Fruit fly (Drosophila melanogaster) whole organism: ENCODE results near the gene Syx5.

Source experiments
- CG8478 ChIP-seq: fragments of >200 bp; optimal IDR thresholded peaks from 2 replicates; lab custom pipeline; 2018; ENCODE audit warnings: inconsistent platforms
- Dll ChIP-seq: fragments of >200 bp; optimal IDR thresholded peaks from 2 replicates; lab custom pipeline; 2017
- EcR ChIP-seq, 2 experiments: fragments of >200 bp; optimal IDR thresholded peaks; 2 replicates each; lab custom pipeline; 2017; ENCODE audit warnings: missing biosample characterization in 2 of 2, missing genetic modification characterization in 2 of 2, missing genetic modification reagents in 2 of 2
- pan ChIP-seq: fragments of >200 bp; optimal IDR thresholded peaks from 2 replicates; lab custom pipeline; 2017
- psq ChIP-seq: fragments of >200 bp; optimal IDR thresholded peaks from 2 replicates; lab custom pipeline; 2017
- usp ChIP-seq: fragments of >200 bp; optimal IDR thresholded peaks from 2 replicates; lab custom pipeline; 2017; ENCODE audit warnings: missing biosample characterization, missing genetic modification characterization, mixed read lengths

Gene Syx5

DNA sequence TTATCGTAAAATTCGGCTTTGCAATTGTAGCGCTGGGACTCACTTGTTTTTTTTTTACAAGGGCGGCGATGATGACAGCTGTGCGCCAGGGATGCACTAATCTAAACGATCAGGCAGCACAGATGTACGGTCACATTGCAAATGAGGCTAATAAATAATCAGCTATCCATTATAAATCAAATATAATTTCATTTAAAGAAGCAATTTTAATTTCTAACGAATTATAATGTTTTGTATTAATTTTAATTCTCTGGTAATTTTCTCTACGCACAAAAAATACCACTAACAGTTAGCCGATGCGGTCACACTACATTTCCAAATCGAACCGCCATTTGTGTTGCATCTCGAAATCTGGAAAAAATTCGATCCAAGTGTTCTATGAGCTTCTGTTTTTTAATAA is 3.5 kb downstream of the Syx5 start, which contains the start of the genes cni and fzy:
Gene cni, minus strand, starts transcription at position 79 of the 400 bp plus-strand sequence.
Gene fzy, plus strand, starts transcription at position 309 of the 400 bp plus-strand sequence.
- no peak for TF ChIP-seq usp (GFP tag; lab: Kevin White, UChicago)
- TF ChIP-seq Dll (lab: Kevin White, UChicago): no peak
- TF ChIP-seq CG8478 (lab: Kevin White, UChicago): no peak
- TF ChIP-seq psq (lab: Kevin White, UChicago): no peak
- TF ChIP-seq EcR (GFP tag; optimal IDR thresholded peaks at IDR 0.05; lab: Kevin White, UChicago): no peak
- TF ChIP-seq pan: no peak

DNA sequence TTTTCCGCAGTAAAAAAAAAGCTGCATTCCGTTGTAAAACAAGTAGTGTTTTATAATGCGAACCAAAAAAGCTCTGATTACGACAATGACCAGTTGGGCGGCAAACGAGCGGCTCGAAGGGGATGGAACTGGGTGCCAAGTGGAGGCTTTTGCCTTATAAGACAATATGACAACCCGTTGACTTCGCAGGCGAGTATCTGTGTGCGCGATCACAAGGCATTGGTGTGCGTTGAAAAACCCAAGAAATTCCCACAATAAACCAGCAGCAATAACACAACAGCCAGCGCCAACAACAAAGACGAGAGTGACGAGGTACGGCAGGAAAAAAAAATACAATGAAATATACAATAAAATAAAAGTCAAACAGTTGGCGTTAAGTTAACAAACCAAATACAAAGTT is 7.9 kb downstream of the Syx5 start:
- no peak for TF ChIP-seq Dll (lab: Kevin White, UChicago)
- TF ChIP-seq CG8478 (lab: Kevin White, UChicago): no peak
- no peak for TF ChIP-seq EcR (GFP tag; optimal IDR thresholded peaks at IDR 0.05; lab: Kevin White, UChicago)
- no peak for TF ChIP-seq usp (GFP tag; lab: Kevin White, UChicago)
- no peak for TF ChIP-seq psq (lab: Kevin White, UChicago)

DNA sequence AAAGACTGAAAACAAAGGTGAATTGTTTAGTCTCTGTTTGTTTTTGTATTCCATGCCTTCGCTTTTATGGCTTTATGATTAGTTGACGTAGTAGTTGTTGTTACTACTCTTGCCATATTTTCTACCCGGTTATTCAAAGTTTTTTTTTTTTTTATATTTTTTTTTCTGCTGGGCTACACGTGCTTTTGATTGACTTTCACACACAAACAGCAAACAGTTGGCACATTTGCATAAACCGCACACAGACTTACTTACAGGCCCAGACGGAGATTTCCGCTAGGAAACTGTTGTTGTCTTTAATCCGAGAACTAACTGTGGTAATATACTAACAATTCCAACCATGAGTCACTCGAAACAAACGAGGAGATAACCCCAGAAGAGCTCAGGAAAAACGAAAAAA is 8.7 kb downstream of the Syx5 start:
- TF ChIP-seq CG8478 (lab: Kevin White, UChicago) (no peak), usp (GFP tag; lab: Kevin White, UChicago) (no peak), psq (lab: Kevin White, UChicago) (no peak), EcR (GFP tag; optimal IDR thresholded peaks at IDR 0.05; lab: Kevin White, UChicago) (no peak), Dll (lab: Kevin White, UChicago) (no peak), pan (no peak)

DNA sequence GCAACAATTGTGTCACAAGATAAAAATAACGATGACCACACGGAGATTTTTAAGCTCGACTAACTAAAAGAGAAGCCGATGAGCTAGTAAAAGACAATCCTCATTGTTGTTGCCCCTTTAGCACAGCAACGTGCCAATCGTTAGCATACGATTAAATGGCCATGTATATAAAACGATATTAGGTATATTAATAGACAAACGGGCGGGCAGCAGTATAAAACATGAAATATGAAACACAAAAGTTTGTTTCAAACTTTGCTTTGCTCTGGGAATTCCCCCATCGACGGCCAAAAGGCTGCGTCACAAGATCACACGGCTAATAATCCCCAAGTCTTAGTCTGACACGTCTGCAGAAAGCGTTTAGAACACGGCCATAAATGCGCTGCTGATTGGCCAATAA is 9.3 kb downstream of the Syx5 start:
- TF ChIP-seq usp (GFP tag; lab: Kevin White, UChicago) (no peak), Dll (lab: Kevin White, UChicago) (no peak), pan (no peak), EcR (GFP tag; optimal IDR thresholded peaks at IDR 0.05; lab: Kevin White, UChicago) (no peak)

dm6 chr2L:16317131-16317530 is 10.0 kb downstream of the Syx5 start:
- TF ChIP-seq Dll (lab: Kevin White, UChicago) (no peak), pan (no peak), EcR (GFP tag; optimal IDR thresholded peaks at IDR 0.05; lab: Kevin White, UChicago) (no peak), usp (GFP tag; lab: Kevin White, UChicago) (no peak), psq (lab: Kevin White, UChicago) (no peak), CG8478 (lab: Kevin White, UChicago) (no peak)

DNA sequence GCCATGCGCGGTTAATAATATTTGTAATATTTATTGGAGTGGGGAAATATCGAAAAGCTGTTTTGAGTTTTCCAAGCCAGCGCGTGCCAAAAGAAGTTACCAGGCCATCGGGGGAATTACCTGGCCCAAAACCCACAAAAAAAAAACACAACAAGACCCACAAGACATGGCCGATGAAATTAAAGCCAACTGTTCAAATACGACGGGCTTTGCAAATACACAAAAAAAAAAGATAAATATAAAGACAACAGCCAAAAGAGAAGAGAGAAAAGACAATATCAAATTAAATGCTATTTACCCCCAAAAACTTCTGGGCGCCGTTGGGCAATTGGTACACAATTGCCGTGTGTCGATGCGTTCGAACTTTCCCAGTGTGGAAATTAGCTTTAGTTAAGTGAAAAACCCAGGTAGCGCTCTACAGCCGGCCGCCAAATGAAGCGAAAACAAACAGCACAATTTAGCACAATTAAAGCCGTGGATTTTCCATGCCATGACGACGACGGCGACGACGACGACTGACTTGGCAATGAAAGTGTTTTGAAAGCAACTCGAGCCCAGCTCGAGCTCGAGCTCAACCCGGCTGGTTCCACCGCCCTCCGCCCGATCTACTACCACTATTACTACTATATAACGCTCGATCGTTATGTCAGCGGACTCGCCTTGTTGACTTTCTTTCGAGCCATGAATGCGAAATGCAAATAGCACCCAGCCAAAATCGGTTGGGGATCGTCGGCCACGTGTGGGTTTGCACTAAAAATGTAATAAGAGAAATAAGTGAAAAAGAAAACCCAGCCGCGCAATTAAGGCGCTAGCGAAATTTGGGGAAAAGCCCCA is 10.8 kb downstream of the Syx5 start:
- TF ChIP-seq pan (no peak), CG8478 (lab: Kevin White, UChicago) (no peak), psq (lab: Kevin White, UChicago) (no peak), EcR (GFP tag; optimal IDR thresholded peaks at IDR 0.05; lab: Kevin White, UChicago) (no peak), usp (GFP tag; lab: Kevin White, UChicago) (no peak), Dll (lab: Kevin White, UChicago) (no peak)

dm6 chr2L:16319743-16320142 is 12.6 kb downstream of the Syx5 start:
- TF ChIP-seq psq (lab: Kevin White, UChicago): no peak
- no peak for TF ChIP-seq pan
- TF ChIP-seq CG8478 (lab: Kevin White, UChicago): no peak
- no peak for TF ChIP-seq Dll (lab: Kevin White, UChicago)
- no peak for TF ChIP-seq EcR (GFP tag; optimal IDR thresholded peaks at IDR 0.05; lab: Kevin White, UChicago)
- no peak for TF ChIP-seq usp (GFP tag; lab: Kevin White, UChicago)

DNA sequence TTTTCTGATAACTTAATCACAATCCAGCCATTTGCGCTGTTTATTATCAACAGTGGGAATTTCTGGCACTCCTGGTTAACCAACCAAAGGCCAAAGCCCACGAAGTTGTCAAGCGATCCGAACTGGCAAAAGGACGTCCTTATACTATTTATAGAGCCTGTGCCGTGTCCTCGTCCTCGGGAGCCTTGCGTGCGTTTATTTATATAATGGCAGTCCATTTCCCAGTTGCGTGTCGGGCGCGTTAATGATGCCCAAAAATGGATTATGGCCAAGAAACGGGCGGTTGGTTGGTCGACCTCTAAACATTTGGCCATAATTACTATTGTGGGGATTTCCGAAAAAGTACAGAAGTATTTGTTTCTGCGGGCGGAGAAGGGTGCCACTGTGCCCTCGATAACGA is 13.3 kb downstream of the Syx5 start:
- TF ChIP-seq pan (no peak), CG8478 (lab: Kevin White, UChicago) (no peak)

- TF ChIP-seq usp (GFP tag; lab: Kevin White, UChicago): no peak
- TF ChIP-seq psq (lab: Kevin White, UChicago): no peak
These were observed 14.1 kb downstream of the Syx5 start for dm6 chr2L:16321209-16321608.

DNA sequence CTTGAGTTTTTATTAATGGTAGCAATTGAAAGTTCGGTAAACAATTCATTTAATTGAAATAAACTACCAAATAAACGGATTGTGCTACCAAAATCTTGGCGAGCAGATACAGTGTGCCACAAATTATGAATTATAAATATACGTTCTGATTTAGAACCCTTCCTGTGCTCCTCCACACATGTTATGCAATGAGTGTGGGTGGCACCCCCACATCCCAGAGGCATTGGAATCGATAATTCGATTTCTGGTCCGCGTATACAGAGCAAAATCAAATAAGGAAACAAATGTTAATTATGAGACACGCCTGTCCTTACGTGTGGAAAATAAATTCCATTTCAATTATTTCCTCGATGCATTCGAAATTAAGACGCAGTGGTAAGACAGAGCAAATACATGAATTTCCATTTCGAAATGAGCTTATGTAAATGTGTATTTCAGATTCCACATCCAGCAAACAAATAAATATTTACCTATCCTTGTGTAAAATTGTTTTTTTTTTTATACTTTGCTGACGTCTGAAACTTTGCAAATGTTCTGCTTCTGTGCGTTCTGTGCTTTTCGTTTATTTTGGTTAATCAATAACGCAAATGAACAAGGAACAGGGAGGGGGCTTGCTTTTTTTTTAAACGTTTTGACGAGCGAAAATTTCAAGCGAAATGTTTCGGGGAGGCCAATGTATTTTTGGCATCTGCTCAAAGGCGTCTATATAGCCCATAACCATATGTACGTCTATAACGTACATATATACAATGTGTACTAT is 14.9 kb downstream of the Syx5 start:
- TF ChIP-seq EcR (GFP tag; optimal IDR thresholded peaks at IDR 0.05; lab: Kevin White, UChicago): no peak
- no peak for TF ChIP-seq usp (GFP tag; lab: Kevin White, UChicago)
- no peak for TF ChIP-seq CG8478 (lab: Kevin White, UChicago)
- TF ChIP-seq pan: no peak
- no peak for TF ChIP-seq Dll (lab: Kevin White, UChicago)
- no peak for TF ChIP-seq psq (lab: Kevin White, UChicago)

DNA sequence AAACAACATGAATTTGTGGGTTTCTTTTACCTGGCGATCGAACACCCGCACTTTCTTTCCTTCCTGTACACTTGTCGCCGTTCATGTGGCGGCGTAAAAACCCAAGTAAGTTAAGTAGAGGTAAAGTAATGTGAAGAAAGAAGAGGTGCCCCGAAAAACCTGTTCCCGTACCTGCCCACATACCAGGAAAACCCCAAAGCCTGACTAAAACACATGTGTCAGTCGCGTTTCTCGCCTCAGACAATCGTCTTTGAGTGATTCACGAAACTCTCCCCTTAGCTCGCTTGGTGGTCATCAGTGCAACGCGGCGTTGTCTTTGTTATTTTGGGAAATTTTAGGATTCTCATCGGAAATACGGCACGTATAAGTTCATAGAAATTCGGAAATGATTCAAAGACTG is 16.4 kb downstream of the Syx5 start:
- TF ChIP-seq EcR (GFP tag; optimal IDR thresholded peaks at IDR 0.05; lab: Kevin White, UChicago) (no peak), usp (GFP tag; lab: Kevin White, UChicago) (no peak), psq (lab: Kevin White, UChicago) (no peak), Dll (lab: Kevin White, UChicago) (no peak), CG8478 (lab: Kevin White, UChicago) (no peak), pan (no peak)

DNA sequence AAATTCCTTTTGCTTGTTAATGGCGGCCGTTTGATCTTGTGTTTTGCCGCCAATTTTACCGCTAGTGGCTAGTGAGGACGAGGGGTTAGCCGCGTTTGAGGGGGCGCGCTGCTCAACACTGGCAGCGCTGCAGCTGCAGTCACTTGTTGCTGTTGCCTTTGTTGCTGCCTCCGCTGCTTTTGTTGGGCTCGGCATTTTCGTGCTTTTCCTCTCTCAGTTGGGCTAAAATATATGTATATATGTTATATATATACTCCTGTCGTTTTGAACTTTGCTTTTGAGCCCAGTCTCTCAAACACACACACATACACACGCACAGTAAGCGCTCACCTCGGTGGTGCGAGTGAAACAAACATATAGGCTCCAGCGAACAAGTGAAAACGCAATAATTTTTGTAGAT is 17.7 kb downstream of the Syx5 start:
- TF ChIP-seq usp (GFP tag; lab: Kevin White, UChicago): no peak
- TF ChIP-seq psq (lab: Kevin White, UChicago): no peak
- TF ChIP-seq Dll (lab: Kevin White, UChicago): no peak
- no peak for TF ChIP-seq EcR (GFP tag; optimal IDR thresholded peaks at IDR 0.05; lab: Kevin White, UChicago)
- TF ChIP-seq CG8478 (lab: Kevin White, UChicago): no peak
- no peak for TF ChIP-seq pan
